Worm (Caenorhabditis elegans) whole organism, L1 larva: ENCODE data around the gene C17G1.2.

Experiments used
- C34B4.2 ChIP-seq: sonication (generic microtip); optimal IDR thresholded peaks from 2 replicates; lab custom pipeline; 2017; ENCODE audit warnings: mild to moderate bottlenecking, missing genetic modification characterization, missing compliant biosample characterization
- F16B12.6 ChIP-seq: fragments of 150-350 bp; optimal IDR thresholded peaks from 2 replicates; lab custom pipeline; 2014; ENCODE audit warnings: missing biosample characterization, missing genetic modification characterization
- aha-1 ChIP-seq: fragments of 150-350 bp; optimal IDR thresholded peaks from 2 replicates; lab custom pipeline; 2014; ENCODE audit warnings: missing biosample characterization, missing genetic modification characterization
- blmp-1 ChIP-seq: fragments of 150-350 bp; optimal IDR thresholded peaks from 2 replicates; lab custom pipeline; 2014; ENCODE audit warnings: missing biosample characterization, missing genetic modification characterization
- ceh-63 ChIP-seq: fragments of 200-800 bp; sonication (Bioruptor generic); optimal IDR thresholded peaks from 2 replicates; lab custom pipeline; 2018; ENCODE audit warnings: mild to moderate bottlenecking, missing genetic modification characterization, missing compliant biosample characterization
- ceh-8 ChIP-seq: fragments of 200-800 bp; sonication (Bioruptor generic); optimal IDR thresholded peaks from 2 replicates; lab custom pipeline; 2018; ENCODE audit warnings: mild to moderate bottlenecking, missing genetic modification characterization, moderate library complexity, missing compliant biosample characterization
- ceh-88 ChIP-seq: fragments of 200-800 bp; sonication (Bioruptor generic); IDR thresholded peaks from 2 replicates; pipeline ENCODE4 v1.3.6; 2022; ENCODE audit warnings: missing genetic modification characterization, missing compliant biosample characterization
- ceh-90 ChIP-seq: sonication (generic microtip); optimal IDR thresholded peaks from 2 replicates; lab custom pipeline; 2016; ENCODE audit warnings: missing genetic modification characterization, missing compliant biosample characterization
- egl-27 ChIP-seq, 2 experiments: fragments of 150-350 bp in 1 of 2; sonication (generic microtip); optimal IDR thresholded peaks; 3 replicates each; lab custom pipeline; 2017 to 2018; ENCODE audit warnings: missing biosample characterization in 2 of 2, missing genetic modification characterization in 2 of 2, missing genetic modification reagents in 2 of 2
- elt-2 ChIP-seq: sonication (generic microtip); optimal IDR thresholded peaks from 2 replicates; lab custom pipeline; 2016; ENCODE audit warnings: missing genetic modification characterization, mild to moderate bottlenecking, inconsistent platforms, missing compliant biosample characterization, missing genetic modification reagents
- fos-1 ChIP-seq: fragments of 150-350 bp; optimal IDR thresholded peaks from 2 replicates; lab custom pipeline; 2014; ENCODE audit warnings: missing biosample characterization, missing genetic modification characterization
- hlh-17 ChIP-seq: fragments of 200-800 bp; sonication (Bioruptor generic); optimal IDR thresholded peaks from 2 replicates; lab custom pipeline; 2018; ENCODE audit warnings: missing genetic modification characterization, mild to moderate bottlenecking, missing compliant biosample characterization, moderate library complexity, borderline replicate concordance
- hpl-2 ChIP-seq: fragments of 150-350 bp; optimal IDR thresholded peaks from 2 replicates; lab custom pipeline; 2014; ENCODE audit warnings: missing biosample characterization, missing genetic modification reagents, missing genetic modification characterization
- jun-1 ChIP-seq: fragments of 150-350 bp; optimal IDR thresholded peaks from 2 replicates; lab custom pipeline; 2014; ENCODE audit warnings: missing biosample characterization, missing genetic modification reagents, missing genetic modification characterization
- lin-13 ChIP-seq: fragments of 150-350 bp; optimal IDR thresholded peaks from 2 replicates; lab custom pipeline; 2014; ENCODE audit warnings: missing biosample characterization, missing genetic modification reagents, missing genetic modification characterization
- lin-14 ChIP-seq: fragments of 200-800 bp; sonication (Bioruptor generic); optimal IDR thresholded peaks from 2 replicates; lab custom pipeline; 2018; ENCODE audit warnings: mild to moderate bottlenecking, missing genetic modification characterization, moderate library complexity, missing compliant biosample characterization
- lin-15B ChIP-seq: fragments of 150-350 bp; sonication (generic microtip); optimal IDR thresholded peaks from 3 replicates; lab custom pipeline; 2014; ENCODE audit warnings: missing biosample characterization, missing genetic modification characterization
- lin-39 ChIP-seq: fragments of 150-350 bp; optimal IDR thresholded peaks from 2 replicates; lab custom pipeline; 2014; ENCODE audit warnings: missing biosample characterization, missing genetic modification reagents, missing genetic modification characterization
- nhr-11 ChIP-seq: fragments of 150-350 bp; optimal IDR thresholded peaks from 2 replicates; lab custom pipeline; 2014; ENCODE audit warnings: missing biosample characterization, missing genetic modification characterization
- nhr-20 ChIP-seq: sonication (generic microtip); optimal IDR thresholded peaks from 2 replicates; lab custom pipeline; 2016; ENCODE audit warnings: mild to moderate bottlenecking, missing genetic modification characterization, missing compliant biosample characterization
- nhr-237 ChIP-seq: fragments of 150-350 bp; optimal IDR thresholded peaks from 2 replicates; lab custom pipeline; 2014; ENCODE audit warnings: missing biosample characterization, missing genetic modification characterization
- nhr-47 ChIP-seq: sonication (generic microtip); optimal IDR thresholded peaks from 2 replicates; lab custom pipeline; 2016; ENCODE audit warnings: mild to moderate bottlenecking, missing genetic modification characterization, moderate library complexity, missing compliant biosample characterization
- nhr-71 ChIP-seq: sonication (generic microtip); optimal IDR thresholded peaks from 2 replicates; lab custom pipeline; 2016; ENCODE audit warnings: mild to moderate bottlenecking, missing genetic modification characterization, moderate library complexity, missing compliant biosample characterization
- rnt-1 ChIP-seq: sonication (generic microtip); optimal IDR thresholded peaks from 2 replicates; lab custom pipeline; 2016; ENCODE audit warnings: mild to moderate bottlenecking, missing genetic modification characterization, moderate library complexity, missing compliant biosample characterization
- skn-1 ChIP-seq: fragments of 150-350 bp; optimal IDR thresholded peaks from 2 replicates; lab custom pipeline; 2014; ENCODE audit warnings: missing biosample characterization, missing genetic modification characterization
- snu-23 ChIP-seq: sonication (generic microtip); optimal IDR thresholded peaks from 2 replicates; lab custom pipeline; 2016; ENCODE audit warnings: missing genetic modification characterization, missing compliant biosample characterization
- sox-4 ChIP-seq: sonication (generic microtip); optimal IDR thresholded peaks from 2 replicates; lab custom pipeline; 2016; ENCODE audit warnings: missing genetic modification characterization, missing compliant biosample characterization
- tbx-2 ChIP-seq: sonication (generic microtip); optimal IDR thresholded peaks from 2 replicates; lab custom pipeline; 2016; ENCODE audit warnings: missing genetic modification characterization, missing compliant biosample characterization
- unc-86 ChIP-seq: sonication (generic microtip); optimal IDR thresholded peaks from 2 replicates; lab custom pipeline; 2016; ENCODE audit warnings: missing genetic modification characterization, missing compliant biosample characterization
- vab-15 ChIP-seq: sonication (generic microtip); optimal IDR thresholded peaks from 2 replicates; lab custom pipeline; 2017; ENCODE audit warnings: missing genotype, mild to moderate bottlenecking, missing genetic modification characterization, missing compliant biosample characterization
- zag-1 ChIP-seq: fragments of 150-350 bp; optimal IDR thresholded peaks from 2 replicates; lab custom pipeline; 2014; ENCODE audit warnings: missing biosample characterization, missing genetic modification characterization

Gene C17G1.2

ce11 chrX:9899426-9900131, 21.8 kb upstream of the C17G1.2 start, which contains the start of gene phf-34 (continued):
- TF ChIP-seq unc-86 (peak; percentile 19), ceh-63 (GFP tag; lab: Kevin White, UChicago) (no peak), lin-39 (no peak), nhr-47 (tag; lab: Kevin White, UChicago) (peak; percentile 54), nhr-11 (tag; lab: Kevin White, UChicago) (no peak)

- TF ChIP-seq unc-86: no peak
- no peak for TF ChIP-seq jun-1
- no peak for TF ChIP-seq lin-15B (tag; lab: Kevin White, UChicago)
- no peak for TF ChIP-seq ceh-8 (GFP tag; lab: Kevin White, UChicago)
- no peak for TF ChIP-seq skn-1 (tag; lab: Kevin White, UChicago)
- no peak for TF ChIP-seq hpl-2 (GFP tag; lab: Kevin White, UChicago)
- no peak for TF ChIP-seq C34B4.2 (tag; lab: Kevin White, UChicago)
- TF ChIP-seq ceh-88 (GFP tag; lab: Robert Waterston, UW): no peak
- no peak for TF ChIP-seq vab-15 (tag; lab: Kevin White, UChicago)
- TF ChIP-seq sox-4 (tag; lab: Kevin White, UChicago): no peak
- no peak for TF ChIP-seq hlh-17 (GFP tag; lab: Kevin White, UChicago)
- TF ChIP-seq fos-1 (tag; lab: Kevin White, UChicago): no peak
- TF ChIP-seq tbx-2 (tag; lab: Kevin White, UChicago): no peak
- TF ChIP-seq blmp-1: no peak
- TF ChIP-seq nhr-237 (tag; lab: Kevin White, UChicago): no peak
- TF ChIP-seq ceh-90 (tag; lab: Kevin White, UChicago): no peak
- no peak for TF ChIP-seq nhr-20 (tag; lab: Kevin White, UChicago)
- no peak for TF ChIP-seq lin-13 (GFP tag; lab: Kevin White, UChicago)
- TF ChIP-seq egl-27 (tag; optimal IDR thresholded peaks at IDR 0.05; lab: Kevin White, UChicago): no peak
- TF ChIP-seq nhr-71: no peak
Measured at ce11 chrX:9905840-9906239, 15.5 kb upstream of the C17G1.2 start, which contains the start of gene F21G4.5. Gene F21G4.5, plus strand, starts transcription at chrX:9906140.

- no peak for TF ChIP-seq fos-1 (tag; lab: Kevin White, UChicago)
- no peak for TF ChIP-seq F16B12.6 (tag; lab: Kevin White, UChicago)
- TF ChIP-seq rnt-1: peak; percentile 56
Measured at ce11 chrX:9917362-9917761, 4.0 kb upstream of the C17G1.2 start, which contains the start of gene F21G4.6. Gene F21G4.6, minus strand, starts transcription at chrX:9917448.

ce11 chrX:9918997-9919396, 2.4 kb upstream of the C17G1.2 start, which contains the start of gene folr-1:
Gene folr-1, plus strand, starts transcription at chrX:9919297.
- TF ChIP-seq nhr-11 (tag; lab: Kevin White, UChicago) (no peak), F16B12.6 (tag; lab: Kevin White, UChicago) (no peak), vab-15 (tag; lab: Kevin White, UChicago) (no peak), aha-1 (tag; lab: Kevin White, UChicago) (no peak), snu-23 (GFP tag; lab: Kevin White, UChicago) (no peak), skn-1 (tag; lab: Kevin White, UChicago) (no peak), lin-14 (GFP tag; lab: Kevin White, UChicago) (no peak)

ce11 chrX:9924962-9925361, 3.6 kb downstream of the C17G1.2 start, which contains the start of gene ugt-23:
Gene ugt-23, minus strand, starts transcription at chrX:9925173.
- TF ChIP-seq zag-1 (tag; lab: Kevin White, UChicago): no peak
- peak; percentile 45 for TF ChIP-seq elt-2 (tag; lab: Kevin White, UChicago)
